Worm (Caenorhabditis elegans): Measurements from ENCODE around the gene T05A8.3.
"Not testable (repeated sequence)": the region's sequence is repeated elsewhere in the genome, so short reads cannot be mapped to it uniquely, and the experiment has no call there.

ce11 chrII:2665081-2665480 lies 52.2 kb downstream of the T05A8.3 start, which contains the start of gene F22E5.2:
- not testable (repeated sequence) for TF ChIP-seq blmp-1 (tag; optimal IDR thresholded peaks at IDR 0.05; ENCODE audit: insufficient read depth); nhr-77 (tag; optimal IDR thresholded peaks at IDR 0.05); nhr-12 (tag; optimal IDR thresholded peaks at IDR 0.05); nhr-6 (tag; optimal IDR thresholded peaks at IDR 0.05); egl-27 (tag; optimal IDR thresholded peaks at IDR 0.05); ztf-11 (tag; optimal IDR thresholded peaks at IDR 0.05); ama-1 (optimal IDR thresholded peaks at IDR 0.05); nhr-23 (tag; optimal IDR thresholded peaks at IDR 0.05); snpc-4 (tag; optimal IDR thresholded peaks at IDR 0.05)
